Worm (Caenorhabditis elegans): Measurements from ENCODE around the gene F58H1.8.

F58H1.8 gene

DNA sequence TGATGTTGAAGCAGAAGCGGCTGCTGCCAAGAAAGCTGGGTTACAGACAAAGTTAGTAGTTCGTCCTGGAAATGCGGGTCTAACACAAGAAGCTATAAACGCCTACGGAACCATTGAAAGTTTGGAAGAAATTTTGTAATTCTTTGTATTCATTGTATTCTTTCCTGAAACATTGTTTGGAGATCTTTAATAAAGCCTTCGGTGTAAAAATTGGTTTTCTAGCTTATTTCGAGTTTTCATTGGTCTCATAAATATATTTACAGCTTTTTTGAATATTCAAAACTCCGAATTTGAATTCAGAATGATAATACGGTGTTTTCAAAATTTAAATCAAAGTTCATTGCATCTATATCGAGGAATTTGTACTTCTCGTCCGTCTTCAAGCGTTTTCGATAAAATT lies at the start of gene F58H1.8:
Gene F58H1.8 (plus strand): TSS at position 301 of the 400 bp plus-strand sequence.
- TF ChIP-seq snpc-1.3 (tag; optimal IDR thresholded peaks at IDR 0.05; ENCODE audit: insufficient read depth), result no peak
- no peak for TF ChIP-seq Y79H2A.3 (GFP tag; conservative IDR thresholded peaks at IDR 0.05)
- no peak for TF ChIP-seq madf-8 (GFP tag; conservative IDR thresholded peaks at IDR 0.05)
- TF ChIP-seq repo-1 (tag; optimal IDR thresholded peaks at IDR 0.05), result no peak
- no peak for TF ChIP-seq pbrm-1 (GFP tag; IDR thresholded peaks at IDR 0.05)

DNA sequence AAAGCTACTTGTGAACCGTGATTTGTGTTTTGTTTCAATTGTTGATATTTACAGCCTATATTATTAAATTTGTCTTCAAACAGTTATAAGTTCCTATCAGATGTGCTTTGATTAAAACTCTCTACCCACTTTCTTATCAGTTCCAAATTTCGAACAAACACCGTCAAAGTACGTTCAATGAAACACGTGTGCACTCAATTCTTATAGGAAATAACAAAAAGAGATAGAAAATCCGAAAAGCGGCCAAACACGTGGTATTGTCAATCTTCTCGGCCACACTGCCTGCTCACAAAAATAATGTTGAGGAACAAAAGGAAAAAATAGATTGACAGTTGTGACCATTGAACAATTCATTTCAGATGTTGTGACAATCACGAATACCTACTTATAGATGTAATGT lies 49.0 kb upstream of the F58H1.8 start:
- TF ChIP-seq let-526 (GFP tag; IDR thresholded peaks at IDR 0.05), result peak; percentile 30; the same call in 1 of the 2 replicates
- 0 out of 2 replicates have a peak, but pooled peaks have one; percentile 61 for TF ChIP-seq egl-44 (GFP tag; IDR thresholded peaks at IDR 0.05)
- 0 out of 2 replicates have a peak, but pooled peaks have one; percentile 13 for TF ChIP-seq C06A6.2 (GFP tag; conservative IDR thresholded peaks at IDR 0.05)
- TF ChIP-seq akir-1 (GFP tag; optimal IDR thresholded peaks at IDR 0.05), result no peak
- TF ChIP-seq B0336.3 (GFP tag; IDR thresholded peaks at IDR 0.05), result peak; percentile 43; the same call in 1 of the 2 replicates
- TF ChIP-seq Y95B8A.8 (GFP tag; IDR thresholded peaks at IDR 0.05), result no peak
- TF ChIP-seq ztf-26 (tag; optimal IDR thresholded peaks at IDR 0.05), result peak; percentile 63
- TF ChIP-seq ztf-22 (GFP tag; optimal IDR thresholded peaks at IDR 0.05), result peak; percentile 51
- TF ChIP-seq tlf-1 (GFP tag; optimal IDR thresholded peaks at IDR 0.05), result peak; percentile 43
- TF ChIP-seq F57C9.4 (tag; optimal IDR thresholded peaks at IDR 0.05), result no peak
- peak; percentile 72 for TF ChIP-seq nhr-80 (tag; optimal IDR thresholded peaks at IDR 0.05)
- peak; percentile 18 for TF ChIP-seq lin-54 (GFP tag; optimal IDR thresholded peaks at IDR 0.05)
- no peak for TF ChIP-seq him-1 (tag; optimal IDR thresholded peaks at IDR 0.05)
- no peak for TF ChIP-seq attf-3 (GFP tag; conservative IDR thresholded peaks at IDR 0.05)
- no peak for TF ChIP-seq T07F8.4 (tag; optimal IDR thresholded peaks at IDR 0.05)
- peak; percentile 49 for TF ChIP-seq chd-7 (tag; optimal IDR thresholded peaks at IDR 0.05)
- no peak for TF ChIP-seq ztf-25 (GFP tag; IDR thresholded peaks at IDR 0.05)
- peak; percentile 73 for TF ChIP-seq somi-1 (GFP tag; optimal IDR thresholded peaks at IDR 0.05)
- no peak for TF ChIP-seq lag-1 (GFP tag; IDR thresholded peaks at IDR 0.05)
- TF ChIP-seq K12H6.12 (tag; optimal IDR thresholded peaks at IDR 0.05), result peak; percentile 9
- peak; percentile 47 for TF ChIP-seq pha-4 (tag; optimal IDR thresholded peaks at IDR 0.05)
- TF ChIP-seq snpc-4 (GFP tag; optimal IDR thresholded peaks at IDR 0.05), result no peak
- peak in 2 of 4 experiments; percentile 3 to 66 for TF ChIP-seq snpc-4 (tag; optimal IDR thresholded peaks at IDR 0.05)
- TF ChIP-seq attf-5 (GFP tag; optimal IDR thresholded peaks at IDR 0.05), result no peak
- peak; percentile 30 for TF ChIP-seq tbp1 (GFP tag; optimal IDR thresholded peaks at IDR 0.05)
- no peak for TF ChIP-seq snpc-1.3 (tag; optimal IDR thresholded peaks at IDR 0.05; ENCODE audit: insufficient read depth)
- no peak for TF ChIP-seq unc-130 (GFP tag; optimal IDR thresholded peaks at IDR 0.05)
- no peak for TF ChIP-seq F57A8.1 (GFP tag; optimal IDR thresholded peaks at IDR 0.05)
- TF ChIP-seq let-607 (tag; optimal IDR thresholded peaks at IDR 0.05), result peak in 1 of 2 experiments; percentile 45
- TF ChIP-seq lin-40 (tag; optimal IDR thresholded peaks at IDR 0.05), result peak; percentile 34
- no peak for TF ChIP-seq cebp-1 (GFP tag; IDR thresholded peaks at IDR 0.05)
- TF ChIP-seq cebp-1 (tag; optimal IDR thresholded peaks at IDR 0.05), result peak; percentile 70
- 0 out of 2 replicates have a peak, but pooled peaks have one; percentile 41 for TF ChIP-seq K11D2.4 (GFP tag; IDR thresholded peaks at IDR 0.05)
- no peak for TF ChIP-seq F55B11.4 (tag; optimal IDR thresholded peaks at IDR 0.05; ENCODE audit: borderline replicate concordance, insufficient read depth)
